Fruit fly (Drosophila melanogaster) whole organism, adult: ENCODE data around the gene Cf2.
A peak's percentile ranks its signal among the peaks of the same experiment; 100 is the strongest.

Source experiments
- CG11617 ChIP-seq: fragments of 200-800 bp; sonication (Bioruptor generic); optimal IDR thresholded peaks from 2 replicates; lab custom pipeline; 2017; ENCODE audit warnings: mild to moderate bottlenecking, missing biosample characterization, missing genetic modification reagents, missing genetic modification characterization
- CG12768 ChIP-seq: fragments of 200-800 bp; sonication (Bioruptor generic); optimal IDR thresholded peaks from 2 replicates; lab custom pipeline; 2017; ENCODE audit warnings: missing biosample characterization, missing genetic modification characterization, mild to moderate bottlenecking, moderate library complexity, missing genetic modification reagents
- CG14711 ChIP-seq: fragments of 200-800 bp; sonication (Bioruptor generic); optimal IDR thresholded peaks from 2 replicates; lab custom pipeline; 2018; ENCODE audit warnings: missing biosample characterization, mild to moderate bottlenecking, missing genetic modification characterization, moderate library complexity
- CG1620 ChIP-seq: fragments of 200-800 bp; sonication (Bioruptor generic); optimal IDR thresholded peaks from 2 replicates; lab custom pipeline; 2016; ENCODE audit warnings: missing biosample characterization, missing genetic modification characterization
- CG33017 ChIP-seq: fragments of 200-800 bp; sonication (Bioruptor generic); optimal IDR thresholded peaks from 2 replicates; lab custom pipeline; 2018; ENCODE audit warnings: missing biosample characterization, mild to moderate bottlenecking, missing genetic modification characterization, moderate library complexity
- CG5204 ChIP-seq: fragments of 200-800 bp; sonication (Bioruptor generic); optimal IDR thresholded peaks from 2 replicates; lab custom pipeline; 2016; ENCODE audit warnings: missing biosample characterization, missing genetic modification characterization
- CG7045 ChIP-seq: fragments of 200-800 bp; sonication (Bioruptor generic); optimal IDR thresholded peaks from 2 replicates; lab custom pipeline; 2017; ENCODE audit warnings: missing biosample characterization, mild to moderate bottlenecking, missing genetic modification characterization
- CG7101 ChIP-seq: fragments of 200-800 bp; sonication (Bioruptor generic); optimal IDR thresholded peaks from 2 replicates; lab custom pipeline; 2018; ENCODE audit warnings: missing biosample characterization, mild to moderate bottlenecking, missing genetic modification characterization, moderate library complexity
- Clk ChIP-seq: fragments of 200-800 bp; sonication (Bioruptor generic); optimal IDR thresholded peaks from 2 replicates; lab custom pipeline; 2017; ENCODE audit warnings: missing biosample characterization, missing genetic modification characterization
- Crg-1 ChIP-seq: fragments of 200-800 bp; sonication (Bioruptor generic); optimal IDR thresholded peaks from 2 replicates; lab custom pipeline; 2016; ENCODE audit warnings: missing biosample characterization, missing genetic modification characterization
- Hr96 ChIP-seq: fragments of 200-800 bp; sonication (Bioruptor generic); optimal IDR thresholded peaks from 2 replicates; lab custom pipeline; 2016; ENCODE audit warnings: missing biosample characterization, missing genetic modification characterization
- Mnt ChIP-seq: fragments of 200-800 bp; sonication (Bioruptor generic); optimal IDR thresholded peaks from 2 replicates; lab custom pipeline; 2016; ENCODE audit warnings: missing biosample characterization, mild to moderate bottlenecking, missing genetic modification characterization
- bab1 ChIP-seq: fragments of 200-800 bp; sonication (Bioruptor generic); optimal IDR thresholded peaks from 3 replicates; lab custom pipeline; 2019; ENCODE audit warnings: missing biosample characterization, mild to moderate bottlenecking, missing genetic modification characterization, moderate library complexity
- cic ChIP-seq: fragments of 200-800 bp; sonication (Bioruptor generic); optimal IDR thresholded peaks from 2 replicates; lab custom pipeline; 2017; ENCODE audit warnings: missing biosample characterization, mild to moderate bottlenecking, missing genetic modification characterization, moderate library complexity
- cnc ChIP-seq, 2 experiments: fragments of >200 bp; optimal IDR thresholded peaks; 2 replicates each; lab custom pipeline; 2017
- kay ChIP-seq: fragments of 200-800 bp; sonication (Bioruptor generic); peaks from one replicate; lab custom pipeline; 2016; ENCODE audit warnings: missing biosample characterization, missing genetic modification characterization, borderline replicate concordance
- ovo ChIP-seq: fragments of 200-800 bp; sonication (Bioruptor generic); optimal IDR thresholded peaks from 2 replicates; lab custom pipeline; 2016; ENCODE audit warnings: missing biosample characterization, missing genetic modification characterization
- pad ChIP-seq: fragments of 200-800 bp; sonication (Bioruptor generic); optimal IDR thresholded peaks from 3 replicates; lab custom pipeline; 2017; ENCODE audit warnings: missing biosample characterization, missing genetic modification characterization, mild to moderate bottlenecking, moderate library complexity, missing genetic modification reagents
- tj ChIP-seq: fragments of 200-800 bp; sonication (Bioruptor generic); optimal IDR thresholded peaks from 3 replicates; lab custom pipeline; 2017; ENCODE audit warnings: missing biosample characterization, mild to moderate bottlenecking, missing genetic modification characterization, moderate library complexity
- toe ChIP-seq: fragments of 200-800 bp; sonication (Bioruptor generic); optimal IDR thresholded peaks from 2 replicates; lab custom pipeline; 2016; ENCODE audit warnings: missing biosample characterization, missing genetic modification characterization

Gene Cf2

dm6 chr2L:4883023-4883392 lies at the start of gene Cf2, which contains the start of gene CG3008:
Gene Cf2, minus strand, starts transcription at chr2L:4883107.
Gene CG3008, plus strand, starts transcription at chr2L:4883298.
- TF ChIP-seq toe (no peak), CG7045 (no peak), CG5204 (GFP tag; lab: Kevin White, UChicago) (no peak), CG1620 (GFP tag; lab: Kevin White, UChicago) (no peak), tj (peak; percentile 15), Mnt (GFP tag; lab: Kevin White, UChicago) (peak; percentile 7)

DNA sequence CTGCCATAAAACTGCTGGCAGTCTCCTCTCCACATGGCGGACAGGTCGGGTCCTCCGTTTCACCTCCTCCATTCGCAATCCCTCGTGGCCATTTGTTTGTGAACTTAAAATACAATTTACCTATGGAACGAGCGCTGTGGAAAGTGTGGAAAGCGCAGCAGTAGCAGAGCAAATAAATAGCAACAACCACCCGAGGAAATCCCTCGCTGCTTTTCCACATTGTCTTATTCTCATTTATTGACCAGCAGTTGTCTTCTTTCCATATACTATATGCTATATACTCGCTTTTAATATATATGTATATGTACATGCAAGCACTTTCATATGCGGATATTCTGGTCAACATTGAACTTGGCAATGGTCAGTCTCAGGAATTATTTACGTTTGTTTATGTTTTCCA lies 49.4 kb upstream of the Cf2 start, which contains the start of gene hoe1:
TSS of gene hoe1 (minus strand) at position 101 of the 400 bp plus-strand sequence.
- TF ChIP-seq CG11617 (GFP tag; lab: Kevin White, UChicago) (no peak), pad (GFP tag; lab: Kevin White, UChicago) (no peak), Mnt (GFP tag; lab: Kevin White, UChicago) (no peak), Crg-1 (GFP tag; lab: Kevin White, UChicago) (no peak), Clk (GFP tag; lab: Kevin White, UChicago) (no peak)

DNA sequence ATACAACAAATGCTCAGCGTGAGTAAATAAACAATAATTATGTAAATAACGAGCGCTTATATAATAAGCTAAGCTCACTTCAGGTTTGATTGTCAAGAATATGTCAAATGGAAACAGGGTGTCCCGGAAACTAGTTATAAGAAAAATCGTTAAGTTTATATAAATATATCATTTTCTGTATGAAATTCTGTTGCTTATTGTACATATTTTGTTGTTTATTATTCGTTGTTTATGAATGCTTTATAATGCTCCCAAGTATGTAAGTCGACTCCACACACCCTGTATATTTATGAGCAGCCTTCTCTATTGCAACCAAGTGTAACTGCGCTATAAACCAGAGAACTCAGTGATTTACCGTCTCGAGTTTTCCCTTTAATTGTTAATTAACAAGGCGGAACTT lies 47.6 kb upstream of the Cf2 start:
- TF ChIP-seq CG14711 (tag; lab: Kevin White, UChicago) (peak; percentile 69), CG5204 (GFP tag; lab: Kevin White, UChicago) (peak; percentile 61), CG12768 (GFP tag; lab: Kevin White, UChicago) (peak; percentile 51), CG33017 (tag; lab: Kevin White, UChicago) (peak; percentile 90), tj (peak; percentile 30), CG11617 (GFP tag; lab: Kevin White, UChicago) (peak; percentile 20), CG7045 (peak; percentile 83), CG1620 (GFP tag; lab: Kevin White, UChicago) (no peak), toe (peak; percentile 9), CG7101 (tag; lab: Kevin White, UChicago) (peak; percentile 67), pad (GFP tag; lab: Kevin White, UChicago) (no peak), bab1 (GFP tag; lab: Kevin White, UChicago) (peak; percentile 35), Hr96 (peak; percentile 12), Clk (GFP tag; lab: Kevin White, UChicago) (no peak), kay (GFP tag; lab: Kevin White, UChicago) (peak; percentile 36)

dm6 chr2L:4928340-4928739 lies 45.4 kb upstream of the Cf2 start:
- TF ChIP-seq CG7045 = peak; percentile 30
- no peak for TF ChIP-seq Mnt (GFP tag; lab: Kevin White, UChicago)

dm6 chr2L:4916738-4917137 lies 33.8 kb upstream of the Cf2 start:
- no peak for TF ChIP-seq cnc (optimal IDR thresholded peaks at IDR 0.05; lab: Kevin White, UChicago)
- TF ChIP-seq CG1620 (GFP tag; lab: Kevin White, UChicago) = no peak
- TF ChIP-seq CG11617 (GFP tag; lab: Kevin White, UChicago) = no peak
- no peak for TF ChIP-seq CG7101 (tag; lab: Kevin White, UChicago)
- TF ChIP-seq tj = peak; percentile 90
- no peak for TF ChIP-seq cic

- TF ChIP-seq cic = no peak
- TF ChIP-seq Clk (GFP tag; lab: Kevin White, UChicago) = no peak
- peak; percentile 13 for TF ChIP-seq ovo (GFP tag; lab: Kevin White, UChicago)
- no peak for TF ChIP-seq CG12768 (GFP tag; lab: Kevin White, UChicago)
- TF ChIP-seq Hr96 = peak; percentile 47
- peak; percentile 55 for TF ChIP-seq Crg-1 (GFP tag; lab: Kevin White, UChicago)
- peak; percentile 79 for TF ChIP-seq pad (GFP tag; lab: Kevin White, UChicago)
- no peak for TF ChIP-seq CG7045
- peak; percentile 68 for TF ChIP-seq tj
- peak; percentile 81 for TF ChIP-seq CG11617 (GFP tag; lab: Kevin White, UChicago)
- TF ChIP-seq CG1620 (GFP tag; lab: Kevin White, UChicago) = peak; percentile 0
- TF ChIP-seq CG14711 (tag; lab: Kevin White, UChicago) = peak; percentile 77
- TF ChIP-seq Mnt (GFP tag; lab: Kevin White, UChicago) = no peak
- TF ChIP-seq bab1 (GFP tag; lab: Kevin White, UChicago) = peak; percentile 98
- TF ChIP-seq CG7101 (tag; lab: Kevin White, UChicago) = peak; percentile 73
- TF ChIP-seq kay (GFP tag; lab: Kevin White, UChicago) = no peak
Observed at dm6 chr2L:4915715-4916153, 32.8 kb upstream of the Cf2 start.

DNA sequence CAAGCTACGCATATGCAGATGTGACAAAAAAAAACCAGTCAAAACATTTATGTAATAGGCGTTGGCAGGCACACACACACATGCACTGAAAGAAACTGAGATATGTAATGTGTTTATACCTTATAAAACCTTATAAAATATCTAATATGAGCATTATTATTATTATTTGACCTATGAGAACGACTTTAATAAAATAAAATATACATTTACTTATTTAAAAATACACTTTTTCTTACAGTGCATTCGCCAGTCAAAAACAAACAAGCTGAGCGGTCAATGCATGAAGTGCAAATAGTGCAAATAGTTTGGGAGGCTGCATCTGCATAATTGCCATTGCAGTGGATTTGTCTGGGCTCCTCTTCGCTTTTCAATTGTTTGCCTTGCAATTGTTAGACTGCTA lies 25.1 kb upstream of the Cf2 start:
- TF ChIP-seq CG14711 (tag; lab: Kevin White, UChicago) = peak; percentile 49
- peak; percentile 27 for TF ChIP-seq CG12768 (GFP tag; lab: Kevin White, UChicago)
- TF ChIP-seq pad (GFP tag; lab: Kevin White, UChicago) = no peak
- no peak for TF ChIP-seq toe
- TF ChIP-seq tj = peak; percentile 81
- TF ChIP-seq Mnt (GFP tag; lab: Kevin White, UChicago) = no peak
- TF ChIP-seq ovo (GFP tag; lab: Kevin White, UChicago) = no peak
- TF ChIP-seq Crg-1 (GFP tag; lab: Kevin White, UChicago) = no peak
- no peak for TF ChIP-seq CG33017 (tag; lab: Kevin White, UChicago)
- TF ChIP-seq CG5204 (GFP tag; lab: Kevin White, UChicago) = no peak
- TF ChIP-seq cic = no peak
- TF ChIP-seq cnc (optimal IDR thresholded peaks at IDR 0.05; lab: Kevin White, UChicago) = no peak
- no peak for TF ChIP-seq Hr96
- TF ChIP-seq Clk (GFP tag; lab: Kevin White, UChicago) = no peak
- no peak for TF ChIP-seq CG7045
- TF ChIP-seq CG1620 (GFP tag; lab: Kevin White, UChicago) = no peak
- peak; percentile 28 for TF ChIP-seq CG7101 (tag; lab: Kevin White, UChicago)
- no peak for TF ChIP-seq kay (GFP tag; lab: Kevin White, UChicago)
- no peak for TF ChIP-seq bab1 (GFP tag; lab: Kevin White, UChicago)
- peak; percentile 0 for TF ChIP-seq CG11617 (GFP tag; lab: Kevin White, UChicago)
